Fruit fly (Drosophila melanogaster) whole organism, embryonic: ENCODE data around the gene CG5382.

ENCODE experiments used
- CG14710 ChIP-seq: fragments of 200-800 bp; sonication (Bioruptor generic); optimal IDR thresholded peaks from 3 replicates; lab custom pipeline; 2019; ENCODE audit warnings: missing biosample characterization, mild to moderate bottlenecking, missing genetic modification characterization, moderate library complexity
- CG1529 ChIP-seq: fragments of 200-800 bp; sonication (Bioruptor generic); optimal IDR thresholded peaks from 3 replicates; lab custom pipeline; 2018; ENCODE audit warnings: missing biosample characterization, missing genetic modification characterization
- CG16779 ChIP-seq: fragments of 200-800 bp; sonication (Bioruptor generic); IDR thresholded peaks from 2 replicates; pipeline ENCODE4 v1.3.6; 2022; ENCODE audit warnings: missing biosample characterization, missing genetic modification characterization
- CG2129 ChIP-seq: fragments of 200-800 bp; sonication (Bioruptor generic); IDR thresholded peaks from 2 replicates; pipeline ENCODE4 v1.3.6; 2022; ENCODE audit warnings: missing biosample characterization, missing genetic modification characterization; ENCODE audit not compliant: partially characterized antibody
- CG3065 ChIP-seq: fragments of 200-800 bp; sonication (Bioruptor generic); optimal IDR thresholded peaks from 2 replicates; lab custom pipeline; 2016; ENCODE audit warnings: missing biosample characterization, missing genetic modification characterization
- CG31224 ChIP-seq: fragments of 200-800 bp; sonication (Bioruptor generic); IDR thresholded peaks from 2 replicates; pipeline ENCODE4 v1.3.6; 2022; ENCODE audit warnings: missing biosample characterization, missing genetic modification characterization
- CG31441 ChIP-seq: fragments of 200-800 bp; sonication (Bioruptor generic); IDR thresholded peaks from 2 replicates; pipeline ENCODE4 v1.3.6; 2022; ENCODE audit warnings: missing biosample characterization, missing genetic modification characterization
- CG4404 ChIP-seq: fragments of 200-800 bp; sonication (Bioruptor generic); IDR thresholded peaks from 2 replicates; pipeline ENCODE4 v1.3.6; 2022; ENCODE audit warnings: missing biosample characterization, missing genetic modification characterization
- CG6654 ChIP-seq: fragments of 200-800 bp; sonication (Bioruptor generic); optimal IDR thresholded peaks from 2 replicates; lab custom pipeline; 2017; ENCODE audit warnings: missing biosample characterization, mild to moderate bottlenecking, missing genetic modification characterization
- CG8290 ChIP-seq, 3 experiments: fragments of 200-800 bp; sonication (Bioruptor generic); optimal IDR thresholded peaks; 2 replicates each; lab custom pipeline; 2016 to 2019; ENCODE audit warnings: missing biosample characterization in 3 of 3, missing genetic modification characterization in 3 of 3, mild to moderate bottlenecking in 2 of 3, moderate library complexity in 1 of 3
- Dll ChIP-seq: fragments of 200-800 bp; sonication (Bioruptor generic); IDR thresholded peaks from 4 replicates; pipeline ENCODE4 v1.3.6; 2022; ENCODE audit warnings: missing biosample characterization, missing genetic modification characterization; ENCODE audit not compliant: partially characterized antibody
- Doc2 ChIP-seq: fragments of 200-800 bp; sonication (Bioruptor generic); IDR thresholded peaks from 2 replicates; pipeline ENCODE4 v1.3.6; 2022; ENCODE audit warnings: missing biosample characterization, missing genetic modification characterization
- Doc3 ChIP-seq: fragments of 200-800 bp; sonication (Bioruptor generic); IDR thresholded peaks from 3 replicates; pipeline ENCODE4 v1.3.6; 2022; ENCODE audit warnings: missing biosample characterization, missing genetic modification characterization; ENCODE audit not compliant: partially characterized antibody
- ERR ChIP-seq: fragments of 200-800 bp; sonication (Bioruptor generic); optimal IDR thresholded peaks from 2 replicates; lab custom pipeline; 2016; ENCODE audit warnings: missing biosample characterization, missing genetic modification characterization
- Fer3 ChIP-seq: fragments of 200-800 bp; sonication (Bioruptor generic); optimal IDR thresholded peaks from 2 replicates; lab custom pipeline; 2018; ENCODE audit warnings: missing biosample characterization, mild to moderate bottlenecking, missing genetic modification characterization, moderate library complexity
- HLH4C ChIP-seq: fragments of 200-800 bp; sonication (Bioruptor generic); IDR thresholded peaks from 3 replicates; pipeline ENCODE4 v1.3.6; 2022; ENCODE audit warnings: missing biosample characterization, missing genetic modification characterization; ENCODE audit not compliant: partially characterized antibody
- Hey ChIP-seq: fragments of 200-800 bp; sonication (Bioruptor generic); optimal IDR thresholded peaks from 3 replicates; lab custom pipeline; 2018; ENCODE audit warnings: missing biosample characterization, mild to moderate bottlenecking, missing genetic modification characterization
- Med ChIP-seq: fragments of 200-800 bp; sonication (Bioruptor generic); peaks from one replicate; lab custom pipeline; 2016; ENCODE audit warnings: missing biosample characterization, missing genetic modification characterization, mild to moderate bottlenecking, inconsistent platforms, moderate library complexity
- NFAT ChIP-seq: fragments of 200-800 bp; sonication (Bioruptor generic); IDR thresholded peaks from 2 replicates; pipeline ENCODE4 v1.3.6; 2022; ENCODE audit warnings: missing biosample characterization, missing genetic modification characterization
- NK7.1 ChIP-seq: fragments of 200-800 bp; sonication (Bioruptor generic); optimal IDR thresholded peaks from 3 replicates; lab custom pipeline; 2016; ENCODE audit warnings: missing biosample characterization, missing genetic modification characterization
- Scr ChIP-seq: fragments of 200-800 bp; sonication (Bioruptor generic); IDR thresholded peaks from 2 replicates; pipeline ENCODE4 v1.3.6; 2022; ENCODE audit warnings: missing biosample characterization, missing genetic modification characterization; ENCODE audit not compliant: partially characterized antibody
- Trl ChIP-seq, 3 experiments: fragments of >200 bp in 2 of 3; fragments of 200-800 bp in 1 of 3; sonication (Bioruptor generic) in 1 of 3; optimal IDR thresholded peaks; 2 replicates in 1 of 3; 3 replicates in 2 of 3; lab custom pipeline; 2016 to 2017; ENCODE audit warnings: missing biosample characterization in 1 of 3, missing genetic modification characterization in 1 of 3
- ap ChIP-seq: fragments of 200-800 bp; sonication (Bioruptor generic); IDR thresholded peaks from 2 replicates; pipeline ENCODE4 v1.3.6; 2022; ENCODE audit warnings: missing biosample characterization, missing genetic modification characterization
- ase ChIP-seq: fragments of 200-800 bp; sonication (Bioruptor generic); IDR thresholded peaks from 3 replicates; pipeline ENCODE4 v1.3.6; 2022; ENCODE audit warnings: missing biosample characterization, missing genetic modification characterization
- ato ChIP-seq: fragments of 200-800 bp; sonication (Bioruptor generic); IDR thresholded peaks from 2 replicates; pipeline ENCODE4 v1.3.6; 2022; ENCODE audit warnings: missing biosample characterization, missing genetic modification characterization; ENCODE audit not compliant: partially characterized antibody
- cg ChIP-seq: fragments of 200-800 bp; sonication (Bioruptor generic); optimal IDR thresholded peaks from 3 replicates; lab custom pipeline; 2019; ENCODE audit warnings: missing biosample characterization, mild to moderate bottlenecking, missing genetic modification characterization, moderate library complexity
- dati ChIP-seq: fragments of 200-800 bp; sonication (Bioruptor generic); IDR thresholded peaks from 2 replicates; pipeline ENCODE4 v1.3.6; 2022; ENCODE audit warnings: missing biosample characterization, missing genetic modification characterization
- ewg ChIP-seq: fragments of 200-800 bp; sonication (Bioruptor generic); optimal IDR thresholded peaks from 3 replicates; lab custom pipeline; 2017; ENCODE audit warnings: mild to moderate bottlenecking, missing biosample characterization, missing genetic modification reagents, missing genetic modification characterization
- ftz-f1 ChIP-seq: fragments of 200-800 bp; sonication (Bioruptor generic); optimal IDR thresholded peaks from 2 replicates; lab custom pipeline; 2016; ENCODE audit warnings: missing biosample characterization, missing genetic modification characterization
- grn ChIP-seq: fragments of 200-800 bp; sonication (Bioruptor generic); optimal IDR thresholded peaks from 3 replicates; lab custom pipeline; 2017; ENCODE audit warnings: missing biosample characterization, missing genetic modification characterization
- her ChIP-seq: fragments of 200-800 bp; sonication (Bioruptor generic); optimal IDR thresholded peaks from 2 replicates; lab custom pipeline; 2016; ENCODE audit warnings: missing biosample characterization, missing genetic modification characterization
- kay ChIP-seq: fragments of 200-800 bp; sonication (Bioruptor generic); optimal IDR thresholded peaks from 2 replicates; lab custom pipeline; 2016; ENCODE audit warnings: missing biosample characterization, missing genetic modification characterization
- knrl ChIP-seq: fragments of 200-800 bp; sonication (Bioruptor generic); IDR thresholded peaks from 3 replicates; pipeline ENCODE4 v1.3.6; 2022; ENCODE audit warnings: missing biosample characterization, missing genetic modification characterization; ENCODE audit not compliant: partially characterized antibody
- mld ChIP-seq: fragments of 200-800 bp; sonication (Bioruptor generic); IDR thresholded peaks from 3 replicates; pipeline ENCODE4 v1.3.6; 2022; ENCODE audit warnings: missing biosample characterization, missing genetic modification characterization; ENCODE audit not compliant: partially characterized antibody
- nom ChIP-seq: fragments of 200-800 bp; sonication (Bioruptor generic); optimal IDR thresholded peaks from 2 replicates; lab custom pipeline; 2017; ENCODE audit warnings: missing biosample characterization, missing genetic modification characterization, mild to moderate bottlenecking, moderate library complexity, missing genetic modification reagents
- oc ChIP-seq: fragments of 200-800 bp; sonication (Bioruptor generic); optimal IDR thresholded peaks from 2 replicates; lab custom pipeline; 2018; ENCODE audit warnings: missing biosample characterization, mild to moderate bottlenecking, missing genetic modification characterization, moderate library complexity
- pzg ChIP-seq: fragments of 200-800 bp; sonication (Bioruptor generic); optimal IDR thresholded peaks from 3 replicates; lab custom pipeline; 2018; ENCODE audit warnings: missing biosample characterization, mild to moderate bottlenecking, missing genetic modification characterization, moderate library complexity
- ro ChIP-seq: fragments of 200-800 bp; sonication (Bioruptor generic); IDR thresholded peaks from 2 replicates; pipeline ENCODE4 v1.3.6; 2022; ENCODE audit warnings: missing biosample characterization, missing genetic modification characterization
- sd ChIP-seq: fragments of 200-800 bp; sonication (Bioruptor generic); optimal IDR thresholded peaks from 3 replicates; lab custom pipeline; 2018; ENCODE audit warnings: missing biosample characterization, mild to moderate bottlenecking, missing genetic modification characterization, moderate library complexity
- sna ChIP-seq: fragments of 200-800 bp; sonication (Bioruptor generic); IDR thresholded peaks from 2 replicates; pipeline ENCODE4 v1.3.6; 2022; ENCODE audit warnings: missing biosample characterization, missing genetic modification characterization; ENCODE audit not compliant: partially characterized antibody
- so ChIP-seq: fragments of 200-800 bp; sonication (Bioruptor generic); IDR thresholded peaks from 3 replicates; pipeline ENCODE4 v1.3.6; 2022; ENCODE audit warnings: missing biosample characterization, missing genetic modification characterization
- tna ChIP-seq: fragments of 200-800 bp; sonication (Bioruptor generic); IDR thresholded peaks from 2 replicates; pipeline ENCODE4 v1.3.6; 2022; ENCODE audit warnings: missing biosample characterization, missing genetic modification characterization; ENCODE audit not compliant: partially characterized antibody
- vnd ChIP-seq: fragments of 200-800 bp; sonication (Bioruptor generic); IDR thresholded peaks from 3 replicates; pipeline ENCODE4 v1.3.6; 2022; ENCODE audit warnings: missing biosample characterization, missing genetic modification characterization; ENCODE audit not compliant: partially characterized antibody
- wek ChIP-seq: fragments of 200-800 bp; sonication (Bioruptor generic); optimal IDR thresholded peaks from 3 replicates; lab custom pipeline; 2018; ENCODE audit warnings: missing biosample characterization, mild to moderate bottlenecking, missing genetic modification characterization, moderate library complexity
- zen ChIP-seq: fragments of 200-800 bp; sonication (Bioruptor generic); optimal IDR thresholded peaks from 3 replicates; lab custom pipeline; 2018; ENCODE audit warnings: missing biosample characterization, mild to moderate bottlenecking, missing genetic modification characterization, moderate library complexity
- zen2 ChIP-seq: fragments of 200-800 bp; sonication (Bioruptor generic); IDR thresholded peaks from 3 replicates; pipeline ENCODE4 v1.3.6; 2022; ENCODE audit warnings: missing biosample characterization, missing genetic modification characterization; ENCODE audit not compliant: partially characterized antibody

Gene CG5382

dm6 chr3R:22368077-22368776 is 2.4 kb upstream of the CG5382 start (continued):
- TF ChIP-seq wek (GFP tag; lab: Kevin White, UChicago) (no peak), ap (GFP tag; lab: Robert Waterston, UW) (no peak), sd (tag; lab: Kevin White, UChicago) (peak; percentile 83), Trl (optimal IDR thresholded peaks at IDR 0.05; lab: Kevin White, UChicago) (peak in 1 of 2 experiments; percentile 7), Trl (GFP tag; optimal IDR thresholded peaks at IDR 0.05; lab: Kevin White, UChicago) (no peak), NK7.1 (GFP tag; lab: Kevin White, UChicago) (no peak), Scr (peak; percentile 67), zen (no peak), ro (GFP tag; lab: Robert Waterston, UW) (no peak), CG16779 (GFP tag; lab: Robert Waterston, UW) (peak; percentile 55; the same call in 1 of the 2 replicates), ato (GFP tag; lab: Robert Waterston, UW) (0 out of 2 replicates have a peak, but pooled peaks have one; percentile 39), vnd (peak; percentile 60), NFAT (GFP tag; lab: Robert Waterston, UW) (peak; percentile 24; the same call in 1 of the 2 replicates), CG14710 (tag; lab: Kevin White, UChicago) (peak; percentile 25), ERR (GFP tag; lab: Kevin White, UChicago) (peak; percentile 93), cg (GFP tag; lab: Kevin White, UChicago) (peak; percentile 11), ase (GFP tag; lab: Robert Waterston, UW) (peak; percentile 42; the same call in 1 of the 3 replicates), Hey (tag; lab: Kevin White, UChicago) (no peak), Fer3 (tag; lab: Kevin White, UChicago) (no peak), zen2 (GFP tag; lab: Robert Waterston, UW) (0 out of 3 replicates have a peak, but pooled peaks have one; percentile 42), CG6654 (peak; percentile 2), ewg (GFP tag; lab: Kevin White, UChicago) (peak; percentile 92), sna (GFP tag; lab: Robert Waterston, UW) (peak; percentile 72), tna (GFP tag; lab: Robert Waterston, UW) (peak; percentile 65; the same call in 1 of the 2 replicates), CG4404 (GFP tag; lab: Robert Waterston, UW) (no peak), CG31441 (GFP tag; lab: Robert Waterston, UW) (peak; percentile 35), CG1529 (GFP tag; lab: Kevin White, UChicago) (no peak), kay (no peak), her (GFP tag; lab: Kevin White, UChicago) (peak; percentile 17), ftz-f1 (GFP tag; lab: Kevin White, UChicago) (peak; percentile 99), so (GFP tag; lab: Robert Waterston, UW) (peak; percentile 32; the same call in 1 of the 3 replicates), knrl (GFP tag; lab: Robert Waterston, UW) (peak; percentile 63; the same call in 2 of the 3 replicates), Dll (GFP tag; lab: Robert Waterston, UW) (peak; percentile 75), CG8290 (GFP tag; optimal IDR thresholded peaks at IDR 0.05; lab: Kevin White, UChicago) (no peak), CG8290 (tag; optimal IDR thresholded peaks at IDR 0.05; lab: Kevin White, UChicago) (peak in 1 of 2 experiments; percentile 33), CG31224 (GFP tag; lab: Robert Waterston, UW) (no peak), oc (tag; lab: Kevin White, UChicago) (peak; percentile 72), nom (peak; percentile 16), Doc3 (GFP tag; lab: Robert Waterston, UW) (peak; percentile 40; the same call in 1 of the 3 replicates), dati (GFP tag; lab: Robert Waterston, UW) (no peak), HLH4C (GFP tag; lab: Robert Waterston, UW) (peak; percentile 37; the same call in 2 of the 3 replicates), CG2129 (GFP tag; lab: Robert Waterston, UW) (no peak), CG3065 (GFP tag; lab: Kevin White, UChicago) (no peak), Doc2 (GFP tag; lab: Robert Waterston, UW) (0 out of 2 replicates have a peak, but pooled peaks have one; percentile 3), pzg (GFP tag; lab: Kevin White, UChicago) (peak; percentile 1), grn (GFP tag; lab: Kevin White, UChicago) (peak; percentile 42), mld (GFP tag; lab: Robert Waterston, UW) (0 out of 3 replicates have a peak, but pooled peaks have one; percentile 11), Med (peak; percentile 65)
